Worm (Caenorhabditis elegans) whole organism, mixed stage, embryonic: ENCODE results near the gene F41H8.1.

Experiments
- blmp-1 ChIP-seq: fragments of 150-350 bp; optimal IDR thresholded peaks from 2 replicates; lab custom pipeline; 2014; ENCODE audit warnings: missing biosample characterization, missing genetic modification characterization
- ceh-83 ChIP-seq: fragments of 200-800 bp; sonication (Bioruptor generic); optimal IDR thresholded peaks from 2 replicates; lab custom pipeline; 2018; ENCODE audit warnings: mild to moderate bottlenecking, missing genetic modification characterization, missing compliant biosample characterization
- ces-1 ChIP-seq: fragments of 150-350 bp; optimal IDR thresholded peaks from 2 replicates; lab custom pipeline; 2014; ENCODE audit warnings: missing biosample characterization, missing genetic modification reagents, missing genetic modification characterization
- drap-1 ChIP-seq: fragments of 200-800 bp; sonication (Bioruptor generic); optimal IDR thresholded peaks from 3 replicates; lab custom pipeline; 2018; ENCODE audit warnings: mild to moderate bottlenecking, missing genetic modification characterization, missing compliant biosample characterization
- ham-2 ChIP-seq: fragments of 200-800 bp; sonication (Bioruptor generic); optimal IDR thresholded peaks from 2 replicates; lab custom pipeline; 2018; ENCODE audit warnings: mild to moderate bottlenecking, missing genetic modification characterization, missing compliant biosample characterization
- lin-13 ChIP-seq: fragments of 150-350 bp; optimal IDR thresholded peaks from 2 replicates; lab custom pipeline; 2014; ENCODE audit warnings: missing biosample characterization, missing genetic modification characterization
- mep-1 ChIP-seq: fragments of 150-350 bp; optimal IDR thresholded peaks from 2 replicates; lab custom pipeline; 2017; ENCODE audit warnings: missing biosample characterization, missing genetic modification reagents, missing genetic modification characterization, inconsistent platforms
- nhr-237 ChIP-seq: fragments of 150-350 bp; optimal IDR thresholded peaks from 2 replicates; lab custom pipeline; 2014; ENCODE audit warnings: missing biosample characterization, missing genetic modification characterization
- nhr-28 ChIP-seq: fragments of 150-350 bp; optimal IDR thresholded peaks from 2 replicates; lab custom pipeline; 2014; ENCODE audit warnings: missing biosample characterization, missing genetic modification characterization
- unc-39 ChIP-seq: fragments of 150-350 bp; optimal IDR thresholded peaks from 2 replicates; lab custom pipeline; 2014; ENCODE audit warnings: missing biosample characterization, missing genetic modification characterization
- unc-62 ChIP-seq: fragments of 150-350 bp; optimal IDR thresholded peaks from 2 replicates; lab custom pipeline; 2014; ENCODE audit warnings: missing biosample characterization, missing genetic modification reagents, missing genetic modification characterization

- TF ChIP-seq mep-1 (tag; lab: Kevin White, UChicago) (no peak), lin-13 (no peak), ceh-83 (no peak), unc-39 (tag; lab: Kevin White, UChicago) (no peak), blmp-1 (tag; lab: Kevin White, UChicago) (no peak), nhr-28 (tag; lab: Kevin White, UChicago) (no peak), ham-2 (GFP tag; lab: Kevin White, UChicago) (no peak), nhr-237 (no peak), unc-62 (GFP tag; lab: Kevin White, UChicago) (no peak), drap-1 (GFP tag; lab: Kevin White, UChicago) (no peak), ces-1 (no peak)
These were observed 30.0 kb upstream of the F41H8.1 start for ce11 chrV:803472-803871.
